Worm (Caenorhabditis elegans) whole organism, late embryonic: ENCODE results near the gene irld-19.

Experiments used
- K09A11.1 ChIP-seq: sonication (generic microtip); optimal IDR thresholded peaks from 2 replicates; lab custom pipeline; 2017; ENCODE audit warnings: antibody characterized with exemption, mild to moderate bottlenecking, missing genetic modification characterization, missing compliant biosample characterization; ENCODE audit not compliant: insufficient read depth
- ceh-24 ChIP-seq: sonication (generic microtip); optimal IDR thresholded peaks from 2 replicates; lab custom pipeline; 2016; ENCODE audit warnings: mild to moderate bottlenecking, missing genetic modification characterization, missing compliant biosample characterization
- dmd-4 ChIP-seq: sonication (generic microtip); optimal IDR thresholded peaks from 2 replicates; lab custom pipeline; 2016; ENCODE audit warnings: borderline replicate concordance, missing genetic modification characterization, missing compliant biosample characterization
- elt-4 ChIP-seq: sonication (generic microtip); optimal IDR thresholded peaks from 2 replicates; lab custom pipeline; 2016; ENCODE audit warnings: missing genetic modification characterization, missing compliant biosample characterization
- ets-4 ChIP-seq: sonication (generic microtip); optimal IDR thresholded peaks from 2 replicates; lab custom pipeline; 2016; ENCODE audit warnings: missing genetic modification characterization, missing compliant biosample characterization
- madf-2 ChIP-seq: sonication (generic microtip); optimal IDR thresholded peaks from 2 replicates; lab custom pipeline; 2017; ENCODE audit warnings: missing genetic modification characterization, missing compliant biosample characterization
- nfya-1 ChIP-seq: sonication (generic microtip); optimal IDR thresholded peaks from 2 replicates; lab custom pipeline; 2017; ENCODE audit warnings: missing genetic modification characterization, mild to moderate bottlenecking, missing compliant biosample characterization, antibody characterized with exemption, moderate library complexity
- pqm-1 ChIP-seq: sonication (generic microtip); optimal IDR thresholded peaks from 2 replicates; lab custom pipeline; 2016; ENCODE audit warnings: missing genetic modification characterization, missing compliant biosample characterization
- ref-2 ChIP-seq: sonication (generic microtip); optimal IDR thresholded peaks from 2 replicates; lab custom pipeline; 2016; ENCODE audit warnings: missing genetic modification characterization, missing compliant biosample characterization

DNA sequence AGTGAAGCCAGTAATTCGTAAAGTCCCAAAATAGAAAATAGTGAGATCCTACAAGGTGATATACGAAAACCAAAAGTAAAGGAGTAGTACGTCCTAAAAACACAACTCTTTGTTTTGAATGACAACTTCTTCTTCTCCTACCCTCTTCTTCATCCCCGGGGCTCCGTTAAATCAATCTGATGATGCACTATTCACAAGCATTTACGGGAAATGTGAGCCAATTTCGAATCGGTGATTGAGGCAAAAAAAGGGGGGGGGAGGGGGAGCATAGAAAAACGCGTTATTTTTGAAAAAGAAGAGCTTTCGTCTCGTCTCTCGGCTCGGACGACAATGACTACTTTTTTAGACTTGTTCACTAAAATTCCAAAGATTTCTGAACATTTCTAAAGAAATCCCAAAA lies 19.7 kb upstream of the irld-19 start:
- no peak for TF ChIP-seq ceh-24 (tag; lab: Kevin White, UChicago)
- TF ChIP-seq madf-2 (tag; lab: Kevin White, UChicago) = no peak
- no peak for TF ChIP-seq nfya-1
- TF ChIP-seq dmd-4 (tag; lab: Kevin White, UChicago) = no peak
- no peak for TF ChIP-seq ref-2
- no peak for TF ChIP-seq elt-4 (tag; lab: Kevin White, UChicago)
- no peak for TF ChIP-seq ets-4 (tag; lab: Kevin White, UChicago)
- no peak for TF ChIP-seq K09A11.1 (tag; lab: Kevin White, UChicago)
- no peak for TF ChIP-seq pqm-1
